Worm (Caenorhabditis elegans) whole organism, L3 larva: Measurements from ENCODE around the gene mccc-2.
A peak's percentile ranks its signal among the peaks of the same experiment; 100 is the strongest.

ENCODE experiments used
- R02D3.7 ChIP-seq: fragments of 150-350 bp; optimal IDR thresholded peaks from 2 replicates; lab custom pipeline; 2014; ENCODE audit warnings: missing biosample characterization, missing genetic modification characterization
- ZK546.5 ChIP-seq: sonication (generic microtip); optimal IDR thresholded peaks from 2 replicates; lab custom pipeline; 2017; ENCODE audit warnings: missing biosample characterization, missing genetic modification characterization
- ama-1 ChIP-seq: fragments of 150-350 bp; optimal IDR thresholded peaks from 2 replicates; lab custom pipeline; 2018
- ceh-28 ChIP-seq: fragments of 150-350 bp; optimal IDR thresholded peaks from 2 replicates; lab custom pipeline; 2014; ENCODE audit warnings: missing biosample characterization, missing genetic modification reagents, missing genetic modification characterization
- ceh-9 ChIP-seq: sonication (generic microtip); optimal IDR thresholded peaks from 2 replicates; lab custom pipeline; 2018; ENCODE audit warnings: missing biosample characterization, missing genetic modification characterization
- daf-12 ChIP-seq: fragments of 150-350 bp; optimal IDR thresholded peaks from 2 replicates; lab custom pipeline; 2014; ENCODE audit warnings: missing biosample characterization, missing genetic modification reagents, missing genetic modification characterization
- egl-5 ChIP-seq: fragments of 150-350 bp; optimal IDR thresholded peaks from 2 replicates; lab custom pipeline; 2017; ENCODE audit warnings: missing biosample characterization, missing genetic modification reagents, missing genetic modification characterization, inconsistent platforms
- elt-1 ChIP-seq: fragments of 150-350 bp; optimal IDR thresholded peaks from 2 replicates; lab custom pipeline; 2014; ENCODE audit warnings: missing biosample characterization, missing genetic modification characterization
- elt-2 ChIP-seq: sonication (generic microtip); optimal IDR thresholded peaks from 2 replicates; lab custom pipeline; 2016; ENCODE audit warnings: missing genetic modification reagents, mild to moderate bottlenecking, missing genetic modification characterization, missing compliant biosample characterization
- elt-3 ChIP-seq, 3 experiments: fragments of 150-350 bp in 1 of 3; sonication (generic microtip) in 2 of 3; optimal IDR thresholded peaks; 2 replicates in 2 of 3; 4 replicates in 1 of 3; lab custom pipeline; 2014 to 2017; ENCODE audit warnings: missing biosample characterization in 3 of 3, missing genetic modification characterization in 3 of 3
- fkh-10 ChIP-seq: sonication (generic microtip); optimal IDR thresholded peaks from 2 replicates; lab custom pipeline; 2017; ENCODE audit warnings: missing biosample characterization, missing genetic modification reagents, missing genetic modification characterization
- fos-1 ChIP-seq: fragments of 150-350 bp; optimal IDR thresholded peaks from 2 replicates; lab custom pipeline; 2014; ENCODE audit warnings: missing biosample characterization, missing genetic modification characterization
- hmg-11 ChIP-seq: sonication (generic microtip); optimal IDR thresholded peaks from 2 replicates; lab custom pipeline; 2016; ENCODE audit warnings: missing genetic modification characterization, missing compliant biosample characterization
- jun-1 ChIP-seq: fragments of 150-350 bp; optimal IDR thresholded peaks from 2 replicates; lab custom pipeline; 2014; ENCODE audit warnings: missing biosample characterization, missing genetic modification reagents, missing genetic modification characterization
- lin-15B ChIP-seq: fragments of 150-350 bp; optimal IDR thresholded peaks from 2 replicates; lab custom pipeline; 2014; ENCODE audit warnings: missing biosample characterization, missing genetic modification characterization
- lsy-12 ChIP-seq: sonication (generic microtip); optimal IDR thresholded peaks from 2 replicates; lab custom pipeline; 2016; ENCODE audit warnings: mild to moderate bottlenecking, missing genetic modification characterization, missing compliant biosample characterization
- mdl-1 ChIP-seq: fragments of 150-350 bp; optimal IDR thresholded peaks from 2 replicates; lab custom pipeline; 2014; ENCODE audit warnings: missing biosample characterization, missing genetic modification characterization
- mml-1 ChIP-seq: fragments of 150-350 bp; sonication (generic microtip); optimal IDR thresholded peaks from 3 replicates; lab custom pipeline; 2014; ENCODE audit warnings: missing biosample characterization, missing genetic modification characterization
- nfya-1 ChIP-seq: sonication (generic microtip); optimal IDR thresholded peaks from 2 replicates; lab custom pipeline; 2017; ENCODE audit warnings: missing genetic modification characterization, mild to moderate bottlenecking, missing compliant biosample characterization, antibody characterized with exemption, moderate library complexity; ENCODE audit not compliant: insufficient read depth
- nhr-11 ChIP-seq: fragments of 150-350 bp; optimal IDR thresholded peaks from 2 replicates; lab custom pipeline; 2014; ENCODE audit warnings: missing biosample characterization, missing genetic modification characterization
- nhr-23 ChIP-seq: fragments of 150-350 bp; optimal IDR thresholded peaks from 2 replicates; lab custom pipeline; 2014; ENCODE audit warnings: missing biosample characterization, missing genetic modification reagents, missing genetic modification characterization
- nhr-237 ChIP-seq: fragments of 150-350 bp; optimal IDR thresholded peaks from 2 replicates; lab custom pipeline; 2014; ENCODE audit warnings: missing biosample characterization, missing genetic modification characterization
- nhr-25 ChIP-seq: sonication (generic microtip); optimal IDR thresholded peaks from 2 replicates; lab custom pipeline; 2017; ENCODE audit warnings: missing biosample characterization, missing genetic modification characterization
- nhr-67 ChIP-seq: fragments of 150-350 bp; optimal IDR thresholded peaks from 2 replicates; lab custom pipeline; 2014; ENCODE audit warnings: missing biosample characterization, missing genetic modification characterization
- nhr-76 ChIP-seq: fragments of 150-350 bp; sonication (generic microtip); optimal IDR thresholded peaks from 5 replicates; lab custom pipeline; 2014; ENCODE audit warnings: missing biosample characterization, missing genetic modification characterization
- nhr-77 ChIP-seq: fragments of 150-350 bp; optimal IDR thresholded peaks from 2 replicates; lab custom pipeline; 2014; ENCODE audit warnings: missing biosample characterization, missing genetic modification characterization
- pha-4 ChIP-seq: fragments of 150-350 bp; optimal IDR thresholded peaks from 2 replicates; lab custom pipeline; 2014; ENCODE audit warnings: missing biosample characterization, missing genetic modification reagents, missing genetic modification characterization
- pqm-1 ChIP-seq: fragments of 150-350 bp; optimal IDR thresholded peaks from 2 replicates; lab custom pipeline; 2017; ENCODE audit warnings: missing biosample characterization, missing genetic modification characterization, inconsistent platforms
- sea-2 ChIP-seq: fragments of 150-350 bp; sonication (generic microtip); optimal IDR thresholded peaks from 4 replicates; lab custom pipeline; 2014; ENCODE audit warnings: missing biosample characterization, missing genetic modification reagents, missing genetic modification characterization
- skn-1 ChIP-seq: fragments of 150-350 bp; optimal IDR thresholded peaks from 2 replicates; lab custom pipeline; 2014; ENCODE audit warnings: missing biosample characterization, missing genetic modification characterization
- snpc-4 ChIP-seq: fragments of 150-350 bp; optimal IDR thresholded peaks from 2 replicates; lab custom pipeline; 2014; ENCODE audit warnings: missing biosample characterization, missing genetic modification characterization
- tbx-2 ChIP-seq: sonication (generic microtip); optimal IDR thresholded peaks from 2 replicates; lab custom pipeline; 2016; ENCODE audit warnings: mild to moderate bottlenecking, missing genetic modification characterization, missing compliant biosample characterization
- unc-39 ChIP-seq: sonication (generic microtip); optimal IDR thresholded peaks from 4 replicates; lab custom pipeline; 2017; ENCODE audit warnings: missing biosample characterization, missing genetic modification characterization
- zag-1 ChIP-seq: fragments of 150-350 bp; optimal IDR thresholded peaks from 2 replicates; lab custom pipeline; 2014; ENCODE audit warnings: missing biosample characterization, missing genetic modification characterization
- ztf-11 ChIP-seq: fragments of 150-350 bp; optimal IDR thresholded peaks from 2 replicates; lab custom pipeline; 2014; ENCODE audit warnings: missing biosample characterization, missing genetic modification characterization
- ztf-4 ChIP-seq: fragments of 150-350 bp; optimal IDR thresholded peaks from 2 replicates; lab custom pipeline; 2014; ENCODE audit warnings: missing biosample characterization, missing genetic modification characterization

The mccc-2 gene

DNA sequence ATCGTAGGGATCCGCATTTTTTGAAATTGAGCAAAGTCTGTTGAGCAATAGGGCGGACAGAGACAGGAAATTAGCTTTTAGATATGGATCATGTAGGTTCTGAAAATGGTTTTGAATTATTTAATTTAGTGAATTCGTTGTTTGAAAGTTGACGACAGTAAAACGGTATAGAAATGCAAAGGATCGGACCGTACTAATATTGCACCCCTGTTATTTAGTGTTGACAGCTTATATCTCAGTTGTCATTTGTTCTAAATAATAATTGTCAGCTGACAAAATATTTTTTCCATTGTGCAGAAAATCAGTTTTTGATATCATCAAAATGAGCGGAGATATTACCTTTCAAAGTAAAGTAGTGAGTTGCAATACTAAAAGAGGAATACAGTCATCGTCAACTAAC is 17.8 kb downstream of the mccc-2 start, which contains the start of gene lin-12:
lin-12 (minus strand) TSS at position 101 of the 400 bp plus-strand sequence.
- TF ChIP-seq nfya-1 (no peak), tbx-2 (no peak)

DNA sequence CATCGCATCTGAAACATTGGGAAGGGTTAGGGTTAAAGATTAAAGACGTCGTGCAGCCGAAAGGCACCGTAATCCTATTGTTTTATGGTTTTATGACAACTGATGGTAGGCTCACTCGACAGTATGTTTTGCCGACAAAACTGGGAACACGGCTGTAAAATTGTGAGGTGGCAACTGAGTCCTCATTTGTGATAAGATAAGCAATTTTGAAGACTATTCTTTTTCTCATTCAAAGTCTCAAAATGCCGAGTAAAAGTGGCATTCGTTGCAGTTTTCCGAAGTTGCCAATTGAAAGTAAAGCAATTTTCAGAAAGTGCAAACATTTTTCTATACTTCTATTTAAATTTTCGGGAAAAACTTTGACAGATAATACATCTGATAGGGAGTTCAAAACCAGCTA is 19.5 kb downstream of the mccc-2 start:
- no peak for TF ChIP-seq pha-4
- no peak for TF ChIP-seq mdl-1
- peak; percentile 4 for TF ChIP-seq pqm-1
- TF ChIP-seq nhr-67 (tag; lab: Kevin White, UChicago) = no peak
- TF ChIP-seq unc-39 (tag; lab: Kevin White, UChicago) = no peak
- no peak for TF ChIP-seq sea-2 (GFP tag; lab: Kevin White, UChicago)
- TF ChIP-seq daf-12 (tag; lab: Kevin White, UChicago) = no peak
- no peak for TF ChIP-seq ZK546.5 (tag; lab: Kevin White, UChicago)
- peak; percentile 55 for TF ChIP-seq elt-2
- no peak for TF ChIP-seq nhr-25 (tag; lab: Kevin White, UChicago)
- TF ChIP-seq ceh-28 = no peak
- TF ChIP-seq elt-3 (tag; optimal IDR thresholded peaks at IDR 0.05; lab: Kevin White, UChicago) = no peak
- TF ChIP-seq tbx-2 = no peak
- TF ChIP-seq jun-1 (tag; lab: Kevin White, UChicago) = no peak

- TF ChIP-seq nhr-67 (tag; lab: Kevin White, UChicago) = no peak
- no peak for TF ChIP-seq hmg-11 (tag; lab: Kevin White, UChicago)
- peak; percentile 3 for TF ChIP-seq pha-4
- no peak for TF ChIP-seq ztf-11 (tag; lab: Kevin White, UChicago)
- no peak for TF ChIP-seq nhr-237 (tag; lab: Kevin White, UChicago)
- TF ChIP-seq nhr-11 (tag; lab: Kevin White, UChicago) = no peak
- TF ChIP-seq nhr-77 (tag; lab: Kevin White, UChicago) = peak; percentile 50
- peak; percentile 17 for TF ChIP-seq elt-2
- TF ChIP-seq ama-1 = peak; percentile 17
- TF ChIP-seq fkh-10 (GFP tag; lab: Kevin White, UChicago) = no peak
- peak; percentile 38 for TF ChIP-seq fos-1 (tag; lab: Kevin White, UChicago)
- no peak for TF ChIP-seq sea-2 (GFP tag; lab: Kevin White, UChicago)
- no peak for TF ChIP-seq jun-1 (tag; lab: Kevin White, UChicago)
- TF ChIP-seq zag-1 (tag; lab: Kevin White, UChicago) = no peak
- TF ChIP-seq R02D3.7 (tag; lab: Kevin White, UChicago) = no peak
These were observed 28.9 kb downstream of the mccc-2 start for ce11 chrIII:9060267-9060666.

ce11 chrIII:9058959-9059534 is 30.1 kb downstream of the mccc-2 start, which contains the start of gene gst-1:
TSS of gene gst-1 (plus strand) at chrIII:9059331.
- TF ChIP-seq pha-4 (peak; percentile 66), R02D3.7 (tag; lab: Kevin White, UChicago) (no peak), elt-2 (peak; percentile 65), hmg-11 (tag; lab: Kevin White, UChicago) (peak; percentile 4), ama-1 (peak; percentile 60), elt-1 (tag; lab: Kevin White, UChicago) (no peak), ZK546.5 (tag; lab: Kevin White, UChicago) (no peak), nfya-1 (peak; percentile 38), skn-1 (peak; percentile 94), lsy-12 (tag; lab: Kevin White, UChicago) (peak; percentile 11)
- TF ChIP-seq, all 47 proteins: peak for 7

DNA sequence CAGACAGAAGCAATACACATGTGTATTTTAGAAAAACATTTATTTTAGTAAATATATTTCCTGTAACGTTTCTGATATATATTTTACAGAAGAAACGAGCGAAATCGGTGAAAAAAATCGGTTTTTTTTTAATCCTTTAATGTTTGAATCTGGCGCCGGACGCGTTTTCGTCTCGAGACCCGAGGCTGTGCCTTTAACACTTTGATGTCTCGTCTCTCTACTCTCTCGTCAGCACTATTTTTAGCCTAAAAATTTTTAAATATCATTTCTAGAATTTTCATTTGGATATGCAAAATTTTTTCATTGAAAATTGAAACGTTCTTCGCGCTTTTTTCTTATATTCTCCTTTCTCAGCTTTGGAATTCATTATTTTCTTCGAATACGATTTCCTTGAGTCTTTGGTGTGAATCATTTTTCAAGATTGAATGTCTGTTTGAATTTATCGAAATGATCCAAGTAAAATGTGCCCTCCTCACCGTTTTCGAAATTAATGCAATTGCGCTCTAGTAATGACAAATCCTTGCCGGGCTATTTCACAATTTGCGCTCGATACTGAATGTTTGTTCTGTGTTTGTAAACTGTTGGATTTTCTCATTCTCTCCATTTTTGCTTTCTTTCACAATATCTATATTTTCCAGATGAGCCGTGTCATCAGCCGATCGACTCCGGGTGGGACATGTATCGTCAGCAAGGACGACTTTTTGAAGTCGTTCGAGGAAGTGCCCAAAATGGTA is 34.6 kb downstream of the mccc-2 start, which contains the start of gene cls-2:
cls-2 (plus strand) TSS at position 635 of the 734 bp plus-strand sequence.
- no peak for TF ChIP-seq nhr-23 (tag; lab: Kevin White, UChicago)
- TF ChIP-seq hmg-11 (tag; lab: Kevin White, UChicago) = no peak
- peak; percentile 29 for TF ChIP-seq lin-15B (tag; lab: Kevin White, UChicago)

ce11 chrIII:9053740-9054252 is 35.4 kb downstream of the mccc-2 start, which contains the start of gene R107.5:
TSS of gene R107.5 (minus strand) at chrIII:9053790.
- TF ChIP-seq fos-1 (tag; lab: Kevin White, UChicago) (peak; percentile 41), nhr-77 (tag; lab: Kevin White, UChicago) (no peak), fkh-10 (GFP tag; lab: Kevin White, UChicago) (peak; percentile 49), tbx-2 (peak; percentile 91), nhr-76 (tag; lab: Kevin White, UChicago) (no peak), nhr-11 (tag; lab: Kevin White, UChicago) (no peak), lsy-12 (tag; lab: Kevin White, UChicago) (peak; percentile 99), daf-12 (tag; lab: Kevin White, UChicago) (no peak), ceh-9 (no peak), zag-1 (tag; lab: Kevin White, UChicago) (no peak), jun-1 (tag; lab: Kevin White, UChicago) (peak; percentile 97), lin-15B (tag; lab: Kevin White, UChicago) (peak; percentile 79), snpc-4 (tag; lab: Kevin White, UChicago) (no peak), pha-4 (peak; percentile 80), nhr-67 (tag; lab: Kevin White, UChicago) (no peak), nfya-1 (peak; percentile 96), ztf-11 (tag; lab: Kevin White, UChicago) (no peak), ama-1 (peak; percentile 97), skn-1 (no peak), ZK546.5 (tag; lab: Kevin White, UChicago) (no peak), sea-2 (GFP tag; lab: Kevin White, UChicago) (peak; percentile 80), ztf-4 (tag; lab: Kevin White, UChicago) (peak; percentile 27), mml-1 (tag; lab: Kevin White, UChicago) (peak; percentile 56), nhr-25 (tag; lab: Kevin White, UChicago) (peak; percentile 99), egl-5 (tag; lab: Kevin White, UChicago) (peak; percentile 90), mdl-1 (peak; percentile 87)
